Fruit fly (Drosophila melanogaster): ENCODE measurements around the gene DIP-gamma.

DIP-gamma gene

dm6 chr3R:28904816-28905435 is 65.2 kb downstream of the DIP-gamma start (continued):
- TF ChIP-seq CG17568 (GFP tag; optimal IDR thresholded peaks at IDR 0.05): no peak
- peak; percentile 86 for TF ChIP-seq Aef1 (GFP tag; IDR thresholded peaks at IDR 0.05)
- TF ChIP-seq CG43689 (GFP tag; IDR thresholded peaks at IDR 0.05): peak; percentile 62
- TF ChIP-seq CHES-1-like (GFP tag; optimal IDR thresholded peaks at IDR 0.05): peak; percentile 86
- TF ChIP-seq CG13424 (tag; optimal IDR thresholded peaks at IDR 0.05): peak; percentile 75
- TF ChIP-seq CkIIα-i1 (GFP tag; IDR thresholded peaks at IDR 0.05): no peak
- TF ChIP-seq hkb (optimal IDR thresholded peaks at IDR 0.05): no peak
- TF ChIP-seq hkb (GFP tag; IDR thresholded peaks at IDR 0.05): peak; percentile 78
- no peak for TF ChIP-seq sc (optimal IDR thresholded peaks at IDR 0.05)
- TF ChIP-seq sc (GFP tag; optimal IDR thresholded peaks at IDR 0.05): peak; percentile 3
- TF ChIP-seq cad (GFP tag; optimal IDR thresholded peaks at IDR 0.05): no peak
- TF ChIP-seq CG15479 (GFP tag; optimal IDR thresholded peaks at IDR 0.05): no peak
- no peak for TF ChIP-seq HLHmδ (GFP tag; optimal IDR thresholded peaks at IDR 0.05)
- TF ChIP-seq CG6654 (GFP tag; optimal IDR thresholded peaks at IDR 0.05): peak; percentile 15
- peak; percentile 75 for TF ChIP-seq so (GFP tag; IDR thresholded peaks at IDR 0.05)
- TF ChIP-seq CG17829 (tag; optimal IDR thresholded peaks at IDR 0.05): peak; percentile 59
- TF ChIP-seq CG5245 (GFP tag; optimal IDR thresholded peaks at IDR 0.05): peak; percentile 22
- TF ChIP-seq CG12104 (GFP tag; optimal IDR thresholded peaks at IDR 0.05): peak; percentile 32
- no peak for TF ChIP-seq stwl (tag; optimal IDR thresholded peaks at IDR 0.05)
- TF ChIP-seq CG34376 (GFP tag; optimal IDR thresholded peaks at IDR 0.05): peak; percentile 7
- TF ChIP-seq hbn (GFP tag; IDR thresholded peaks at IDR 0.05; ENCODE audit: partially characterized antibody): no peak
- no peak for TF ChIP-seq ash1 (GFP tag; optimal IDR thresholded peaks at IDR 0.05)
- peak; percentile 53 for TF ChIP-seq CG10462 (GFP tag; optimal IDR thresholded peaks at IDR 0.05)
- peak; percentile 27 for TF ChIP-seq CG18011 (GFP tag; optimal IDR thresholded peaks at IDR 0.05)
- peak; percentile 84 for TF ChIP-seq CG15269 (tag; optimal IDR thresholded peaks at IDR 0.05)
- TF ChIP-seq CG11504 (tag; optimal IDR thresholded peaks at IDR 0.05): peak; percentile 67
- peak; percentile 42 for TF ChIP-seq CG3407 (GFP tag; optimal IDR thresholded peaks at IDR 0.05)
- TF ChIP-seq CG8478 (optimal IDR thresholded peaks at IDR 0.05): no peak
- no peak for TF ChIP-seq CG9797 (GFP tag; optimal IDR thresholded peaks at IDR 0.05)
- peak; percentile 68 for TF ChIP-seq Xrp1 (GFP tag; IDR thresholded peaks at IDR 0.05)
- TF ChIP-seq CG6813 (GFP tag; optimal IDR thresholded peaks at IDR 0.05): peak; percentile 46
- TF ChIP-seq CG5180 (GFP tag; optimal IDR thresholded peaks at IDR 0.05): no peak
- TF ChIP-seq chif (GFP tag; optimal IDR thresholded peaks at IDR 0.05): peak; percentile 42 to 79
- TF ChIP-seq CG9817 (tag; optimal IDR thresholded peaks at IDR 0.05): peak; percentile 82
- TF ChIP-seq pnt (GFP tag; optimal IDR thresholded peaks at IDR 0.05): peak; percentile 53
- TF ChIP-seq otp (GFP tag; IDR thresholded peaks at IDR 0.05): peak; percentile 70; the same call in 2 of the 3 replicates
- TF ChIP-seq CG30403 (GFP tag; optimal IDR thresholded peaks at IDR 0.05): peak; percentile 79
- TF ChIP-seq CG12219 (GFP tag; optimal IDR thresholded peaks at IDR 0.05): peak; percentile 73
- peak; percentile 51 for TF ChIP-seq CG31365 (tag; optimal IDR thresholded peaks at IDR 0.05)
- peak; percentile 66 for TF ChIP-seq Atf3 (GFP tag; optimal IDR thresholded peaks at IDR 0.05)
- TF ChIP-seq shn (GFP tag; optimal IDR thresholded peaks at IDR 0.05): peak; percentile 38
- no peak for TF ChIP-seq Opbp (GFP tag; IDR thresholded peaks at IDR 0.05; ENCODE audit: partially characterized antibody)
- no peak for TF ChIP-seq grn (GFP tag; optimal IDR thresholded peaks at IDR 0.05)
- peak; percentile 21 for TF ChIP-seq CG2202 (tag; optimal IDR thresholded peaks at IDR 0.05)
- TF ChIP-seq ab (GFP tag; optimal IDR thresholded peaks at IDR 0.05): peak; percentile 65
- TF ChIP-seq caup (GFP tag; optimal IDR thresholded peaks at IDR 0.05; ENCODE audit: severe bottlenecking): peak; percentile 57
- 0 out of 2 replicates have a peak, but pooled peaks have one; percentile 20 for TF ChIP-seq sim (GFP tag; IDR thresholded peaks at IDR 0.05)
- TF ChIP-seq croc (GFP tag; conservative IDR thresholded peaks at IDR 0.05): no peak; the same call in 2 of the 3 replicates
- TF ChIP-seq Hand (GFP tag; optimal IDR thresholded peaks at IDR 0.05): peak; percentile 17
- peak; percentile 83 for TF ChIP-seq H2.0 (GFP tag; IDR thresholded peaks at IDR 0.05)

All from whole organism, embryonic.